Fruit fly (Drosophila melanogaster) whole organism, embryonic: Measurements from ENCODE around the gene yellow-e2.

Experiments used
- Adf1 ChIP-seq: fragments of 200-800 bp; sonication (Bioruptor generic); IDR thresholded peaks from 2 replicates; pipeline ENCODE4 v1.3.6; 2022; ENCODE audit warnings: missing biosample characterization, missing genetic modification characterization
- Aef1 ChIP-seq: fragments of 200-800 bp; sonication (Bioruptor generic); IDR thresholded peaks from 3 replicates; pipeline ENCODE4 v1.3.6; 2022; ENCODE audit warnings: missing biosample characterization, missing genetic modification characterization
- CG10366 ChIP-seq: fragments of 200-800 bp; sonication (Bioruptor generic); IDR thresholded peaks from 2 replicates; pipeline ENCODE4 v1.3.6; 2022; ENCODE audit warnings: missing biosample characterization, missing genetic modification characterization
- CG10654 ChIP-seq: fragments of 200-800 bp; sonication (Bioruptor generic); optimal IDR thresholded peaks from 2 replicates; lab custom pipeline; 2016; ENCODE audit warnings: missing biosample characterization, missing genetic modification characterization
- CG11504 ChIP-seq: fragments of 200-800 bp; sonication (Bioruptor generic); optimal IDR thresholded peaks from 3 replicates; lab custom pipeline; 2019; ENCODE audit warnings: missing biosample characterization, mild to moderate bottlenecking, missing genetic modification characterization, moderate library complexity
- CG12071 ChIP-seq: fragments of 200-800 bp; sonication (Bioruptor generic); optimal IDR thresholded peaks from 3 replicates; lab custom pipeline; 2018; ENCODE audit warnings: missing biosample characterization, mild to moderate bottlenecking, missing genetic modification characterization
- CG12219 ChIP-seq: fragments of 200-800 bp; sonication (Bioruptor generic); optimal IDR thresholded peaks from 3 replicates; lab custom pipeline; 2018; ENCODE audit warnings: missing biosample characterization, mild to moderate bottlenecking, missing genetic modification characterization
- CG14710 ChIP-seq: fragments of 200-800 bp; sonication (Bioruptor generic); optimal IDR thresholded peaks from 3 replicates; lab custom pipeline; 2019; ENCODE audit warnings: missing biosample characterization, mild to moderate bottlenecking, missing genetic modification characterization, moderate library complexity
- CG15011 ChIP-seq: fragments of 200-800 bp; sonication (Bioruptor generic); optimal IDR thresholded peaks from 3 replicates; lab custom pipeline; 2018; ENCODE audit warnings: missing biosample characterization, mild to moderate bottlenecking, missing genetic modification characterization
- CG1647 ChIP-seq: fragments of 200-800 bp; sonication (Bioruptor generic); optimal IDR thresholded peaks from 3 replicates; lab custom pipeline; 2016; ENCODE audit warnings: missing biosample characterization, missing genetic modification characterization
- CG17361 ChIP-seq: fragments of 200-800 bp; sonication (Bioruptor generic); IDR thresholded peaks from 3 replicates; pipeline ENCODE4 v1.3.6; 2022; ENCODE audit warnings: missing biosample characterization, missing genetic modification characterization
- CG1832 ChIP-seq: fragments of 200-800 bp; sonication (Bioruptor generic); optimal IDR thresholded peaks from 2 replicates; lab custom pipeline; 2017; ENCODE audit warnings: missing biosample characterization, mild to moderate bottlenecking, missing genetic modification characterization, inconsistent platforms
- CG32772 ChIP-seq: fragments of 200-800 bp; sonication (Bioruptor generic); IDR thresholded peaks from 2 replicates; pipeline ENCODE4 v1.3.6; 2022; ENCODE audit warnings: missing biosample characterization, missing genetic modification characterization
- CG3281 ChIP-seq: fragments of 200-800 bp; sonication (Bioruptor generic); optimal IDR thresholded peaks from 3 replicates; lab custom pipeline; 2017; ENCODE audit warnings: missing biosample characterization, mild to moderate bottlenecking, missing genetic modification characterization
- CG33213 ChIP-seq: fragments of 200-800 bp; sonication (Bioruptor generic); optimal IDR thresholded peaks from 3 replicates; lab custom pipeline; 2016; ENCODE audit warnings: missing biosample characterization, missing genetic modification characterization
- CG3847 ChIP-seq: fragments of 200-800 bp; sonication (Bioruptor generic); IDR thresholded peaks from 2 replicates; pipeline ENCODE4 v1.3.6; 2022; ENCODE audit warnings: missing biosample characterization, missing genetic modification characterization
- CG42726 ChIP-seq: fragments of 200-800 bp; sonication (Bioruptor generic); IDR thresholded peaks from 2 replicates; pipeline ENCODE4 v1.3.6; 2022; ENCODE audit warnings: missing biosample characterization, missing genetic modification characterization; ENCODE audit not compliant: partially characterized antibody
- CG4328 ChIP-seq: fragments of 200-800 bp; sonication (Bioruptor generic); optimal IDR thresholded peaks from 3 replicates; lab custom pipeline; 2017; ENCODE audit warnings: missing biosample characterization, missing genetic modification reagents, missing genetic modification characterization
- CG4404 ChIP-seq: fragments of 200-800 bp; sonication (Bioruptor generic); IDR thresholded peaks from 2 replicates; pipeline ENCODE4 v1.3.6; 2022; ENCODE audit warnings: missing biosample characterization, missing genetic modification characterization
- CG4820 ChIP-seq: fragments of 200-800 bp; sonication (Bioruptor generic); optimal IDR thresholded peaks from 3 replicates; lab custom pipeline; 2016; ENCODE audit warnings: missing biosample characterization, missing genetic modification characterization
- CG5245 ChIP-seq: fragments of 200-800 bp; sonication (Bioruptor generic); optimal IDR thresholded peaks from 3 replicates; lab custom pipeline; 2016; ENCODE audit warnings: missing biosample characterization, missing genetic modification characterization
- CG6765 ChIP-seq: fragments of 200-800 bp; sonication (Bioruptor generic); optimal IDR thresholded peaks from 3 replicates; lab custom pipeline; 2017; ENCODE audit warnings: missing biosample characterization, mild to moderate bottlenecking, missing genetic modification characterization
- CG8089 ChIP-seq: fragments of 200-800 bp; sonication (Bioruptor generic); optimal IDR thresholded peaks from 3 replicates; lab custom pipeline; 2016; ENCODE audit warnings: missing biosample characterization, missing genetic modification characterization
- CG8388 ChIP-seq: fragments of 200-800 bp; sonication (Bioruptor generic); optimal IDR thresholded peaks from 2 replicates; lab custom pipeline; 2019; ENCODE audit warnings: missing biosample characterization, mild to moderate bottlenecking, missing genetic modification characterization, moderate library complexity
- CG9876 ChIP-seq: fragments of 200-800 bp; sonication (Bioruptor generic); optimal IDR thresholded peaks from 2 replicates; lab custom pipeline; 2016; ENCODE audit warnings: missing biosample characterization, missing genetic modification characterization
- Ets97D ChIP-seq: fragments of 200-800 bp; sonication (Bioruptor generic); optimal IDR thresholded peaks from 3 replicates; lab custom pipeline; 2016; ENCODE audit warnings: missing biosample characterization, missing genetic modification characterization
- Fer3 ChIP-seq: fragments of 200-800 bp; sonication (Bioruptor generic); optimal IDR thresholded peaks from 2 replicates; lab custom pipeline; 2018; ENCODE audit warnings: missing biosample characterization, mild to moderate bottlenecking, missing genetic modification characterization, moderate library complexity
- H2.0 ChIP-seq: fragments of 200-800 bp; sonication (Bioruptor generic); IDR thresholded peaks from 2 replicates; pipeline ENCODE4 v1.3.6; 2022; ENCODE audit warnings: missing biosample characterization, missing genetic modification characterization
- Hand ChIP-seq: fragments of 200-800 bp; sonication (Bioruptor generic); optimal IDR thresholded peaks from 2 replicates; lab custom pipeline; 2017; ENCODE audit warnings: mild to moderate bottlenecking, missing biosample characterization, missing genetic modification reagents, missing genetic modification characterization
- Hmr ChIP-seq: fragments of 200-800 bp; sonication (Bioruptor generic); optimal IDR thresholded peaks from 3 replicates; lab custom pipeline; 2017; ENCODE audit warnings: mild to moderate bottlenecking, missing biosample characterization, missing genetic modification reagents, missing genetic modification characterization
- Hr78 ChIP-seq, 2 experiments: fragments of 200-800 bp in 1 of 2; fragments of >200 bp in 1 of 2; sonication (Bioruptor generic) in 1 of 2; optimal IDR thresholded peaks; 2 replicates each; lab custom pipeline; 2017 to 2019; ENCODE audit warnings: missing biosample characterization in 2 of 2, missing genetic modification characterization in 2 of 2, mild to moderate bottlenecking in 1 of 2, moderate library complexity in 1 of 2
- MBD-R2 ChIP-seq: fragments of 200-800 bp; sonication (Bioruptor generic); IDR thresholded peaks from 2 replicates; pipeline ENCODE4 v1.3.6; 2022; ENCODE audit warnings: missing biosample characterization, missing genetic modification characterization
- Spps ChIP-seq: fragments of 200-800 bp; sonication (Bioruptor generic); optimal IDR thresholded peaks from 2 replicates; lab custom pipeline; 2018; ENCODE audit warnings: missing biosample characterization, mild to moderate bottlenecking, missing genetic modification characterization
- bowl ChIP-seq: fragments of 200-800 bp; sonication (Bioruptor generic); IDR thresholded peaks from 2 replicates; pipeline ENCODE4 v1.3.6; 2022; ENCODE audit warnings: missing biosample characterization, missing genetic modification characterization
- dmrt11E ChIP-seq: fragments of 200-800 bp; sonication (Bioruptor generic); optimal IDR thresholded peaks from 3 replicates; lab custom pipeline; 2018; ENCODE audit warnings: missing biosample characterization, mild to moderate bottlenecking, missing genetic modification characterization, moderate library complexity
- dysf ChIP-seq: fragments of 200-800 bp; sonication (Bioruptor generic); IDR thresholded peaks from 3 replicates; pipeline ENCODE4 v1.3.6; 2022; ENCODE audit warnings: missing biosample characterization, missing genetic modification characterization
- ewg ChIP-seq: fragments of 200-800 bp; sonication (Bioruptor generic); optimal IDR thresholded peaks from 3 replicates; lab custom pipeline; 2017; ENCODE audit warnings: mild to moderate bottlenecking, missing biosample characterization, missing genetic modification reagents, missing genetic modification characterization
- insv ChIP-seq, 2 experiments: fragments of 200-800 bp; sonication (Bioruptor generic); optimal IDR thresholded peaks; 3 replicates each; lab custom pipeline; 2016 to 2018; ENCODE audit warnings: missing biosample characterization in 2 of 2, missing genetic modification characterization in 2 of 2
- lmd ChIP-seq: fragments of 200-800 bp; sonication (Bioruptor generic); IDR thresholded peaks from 2 replicates; pipeline ENCODE4 v1.3.6; 2022; ENCODE audit warnings: missing biosample characterization, missing genetic modification characterization
- nom ChIP-seq: fragments of 200-800 bp; sonication (Bioruptor generic); optimal IDR thresholded peaks from 2 replicates; lab custom pipeline; 2017; ENCODE audit warnings: missing biosample characterization, missing genetic modification characterization, mild to moderate bottlenecking, moderate library complexity, missing genetic modification reagents
- pb ChIP-seq: fragments of 200-800 bp; sonication (Bioruptor generic); optimal IDR thresholded peaks from 3 replicates; lab custom pipeline; 2016; ENCODE audit warnings: missing biosample characterization, missing genetic modification characterization
- repo ChIP-seq: fragments of 200-800 bp; sonication (Bioruptor generic); optimal IDR thresholded peaks from 2 replicates; lab custom pipeline; 2016; ENCODE audit warnings: missing biosample characterization, missing genetic modification characterization
- sc ChIP-seq, 3 experiments: fragments of >200 bp in 2 of 3; fragments of 200-800 bp in 1 of 3; sonication (Bioruptor generic) in 1 of 3; optimal IDR thresholded peaks; 2 replicates in 2 of 3; 3 replicates in 1 of 3; lab custom pipeline; 2017; ENCODE audit warnings: mild to moderate bottlenecking in 1 of 3, missing biosample characterization in 1 of 3, missing genetic modification characterization in 1 of 3, missing genetic modification reagents in 1 of 3
- sug ChIP-seq: fragments of 200-800 bp; optimal IDR thresholded peaks from 2 replicates; lab custom pipeline; 2019; ENCODE audit warnings: missing biosample characterization, mild to moderate bottlenecking, missing genetic modification characterization, moderate library complexity
- tll ChIP-seq, 2 experiments: fragments of 200-800 bp in 1 of 2; fragments of >200 bp in 1 of 2; sonication (Bioruptor generic) in 1 of 2; optimal IDR thresholded peaks; 2 replicates each; lab custom pipeline; 2017 to 2019; ENCODE audit warnings: missing biosample characterization in 2 of 2, missing genetic modification characterization in 2 of 2, mild to moderate bottlenecking in 1 of 2, moderate library complexity in 1 of 2
- vnd ChIP-seq: fragments of 200-800 bp; sonication (Bioruptor generic); IDR thresholded peaks from 3 replicates; pipeline ENCODE4 v1.3.6; 2022; ENCODE audit warnings: missing biosample characterization, missing genetic modification characterization; ENCODE audit not compliant: partially characterized antibody
- wdn ChIP-seq: fragments of 200-800 bp; sonication (Bioruptor generic); IDR thresholded peaks from 2 replicates; pipeline ENCODE4 v1.3.6; 2022; ENCODE audit warnings: missing biosample characterization, missing genetic modification characterization
- zen2 ChIP-seq: fragments of 200-800 bp; sonication (Bioruptor generic); IDR thresholded peaks from 3 replicates; pipeline ENCODE4 v1.3.6; 2022; ENCODE audit warnings: missing biosample characterization, missing genetic modification characterization; ENCODE audit not compliant: partially characterized antibody

The yellow-e2 gene

dm6 chr3R:13381744-13382435 is 24.9 kb downstream of the yellow-e2 start, which contains the start of the genes mRpS21 and Droj2 (continued):
- TF ChIP-seq bowl (GFP tag; lab: Robert Waterston, UW) (no peak), CG32772 (GFP tag; lab: Robert Waterston, UW) (no peak), CG10366 (peak; percentile 11; the same call in 1 of the 2 replicates), nom (peak; percentile 57), CG9876 (no peak), CG4820 (GFP tag; lab: Kevin White, UChicago) (no peak), zen2 (GFP tag; lab: Robert Waterston, UW) (no peak), Hand (no peak), CG3281 (GFP tag; lab: Kevin White, UChicago) (peak; percentile 40), dmrt11E (tag; lab: Kevin White, UChicago) (peak; percentile 54), insv (GFP tag; optimal IDR thresholded peaks at IDR 0.05; lab: Kevin White, UChicago) (peak in 1 of 2 experiments; percentile 97), CG6765 (GFP tag; lab: Kevin White, UChicago) (no peak), repo (GFP tag; lab: Kevin White, UChicago) (no peak), dysf (GFP tag; lab: Robert Waterston, UW) (peak; percentile 56; the same call in 2 of the 3 replicates), CG8089 (GFP tag; lab: Kevin White, UChicago) (no peak), H2.0 (GFP tag; lab: Robert Waterston, UW) (no peak), tll (GFP tag; optimal IDR thresholded peaks at IDR 0.05; lab: Kevin White, UChicago) (peak in 1 of 2 experiments; percentile 28), CG4404 (no peak), CG10654 (peak; percentile 37), vnd (GFP tag; lab: Robert Waterston, UW) (no peak; the same call in 2 of the 3 replicates), CG42726 (GFP tag; lab: Robert Waterston, UW) (no peak), ewg (peak; percentile 26), Hr78 (GFP tag; optimal IDR thresholded peaks at IDR 0.05; lab: Kevin White, UChicago) (no peak), pb (GFP tag; lab: Kevin White, UChicago) (no peak), CG12219 (no peak), CG15011 (no peak), CG4328 (peak; percentile 21), Fer3 (peak; percentile 47), sug (tag; lab: Kevin White, UChicago) (peak; percentile 77), Ets97D (GFP tag; lab: Kevin White, UChicago) (peak; percentile 82), wdn (GFP tag; lab: Robert Waterston, UW) (no peak), lmd (GFP tag; lab: Robert Waterston, UW) (peak; percentile 52; the same call in 1 of the 2 replicates), sc (optimal IDR thresholded peaks at IDR 0.05; lab: Kevin White, UChicago) (no peak), sc (GFP tag; optimal IDR thresholded peaks at IDR 0.05; lab: Kevin White, UChicago) (no peak), CG3847 (GFP tag; lab: Robert Waterston, UW) (peak; percentile 81), Aef1 (GFP tag; lab: Robert Waterston, UW) (no peak), Adf1 (GFP tag; lab: Robert Waterston, UW) (no peak), CG14710 (tag; lab: Kevin White, UChicago) (peak; percentile 87), CG17361 (peak; percentile 77), CG11504 (peak; percentile 74), CG1647 (GFP tag; lab: Kevin White, UChicago) (no peak), CG5245 (no peak), MBD-R2 (GFP tag; lab: Robert Waterston, UW) (peak; percentile 88), Spps (tag; lab: Kevin White, UChicago) (no peak), CG8388 (GFP tag; lab: Kevin White, UChicago) (peak; percentile 39), CG33213 (GFP tag; lab: Kevin White, UChicago) (peak; percentile 28), Hmr (GFP tag; lab: Kevin White, UChicago) (peak; percentile 63), CG1832 (no peak), CG12071 (GFP tag; lab: Kevin White, UChicago) (no peak)
